Fruit fly (Drosophila melanogaster): ENCODE data around the gene Sod1.
A peak's percentile ranks its signal among the peaks of the same experiment; 100 is the strongest.

Gene Sod1

dm6 chr3L:11093046-11093520, 20.5 kb downstream of the Sod1 start, which contains the start of gene JIL-1 (continued):
- TF ChIP-seq toy (GFP tag; IDR thresholded peaks at IDR 0.05) (peak; percentile 43; the same call in 1 of the 2 replicates), CG1792 (GFP tag; optimal IDR thresholded peaks at IDR 0.05) (peak; percentile 4), CG15696 (tag; optimal IDR thresholded peaks at IDR 0.05) (peak; percentile 18), YL-1 (GFP tag; optimal IDR thresholded peaks at IDR 0.05) (no peak), gfzf (GFP tag; optimal IDR thresholded peaks at IDR 0.05) (no peak), pita (GFP tag; optimal IDR thresholded peaks at IDR 0.05) (no peak), ems (GFP tag; optimal IDR thresholded peaks at IDR 0.05) (peak; percentile 51), CG17385 (GFP tag; optimal IDR thresholded peaks at IDR 0.05) (peak; percentile 44), CG43689 (GFP tag; IDR thresholded peaks at IDR 0.05) (0 out of 2 replicates have a peak, but pooled peaks have one; percentile 31), Rx (GFP tag; IDR thresholded peaks at IDR 0.05) (peak; percentile 52), Dbx (GFP tag; IDR thresholded peaks at IDR 0.05) (peak; percentile 93), Hmr (GFP tag; optimal IDR thresholded peaks at IDR 0.05) (peak; percentile 77), CG5953 (GFP tag; IDR thresholded peaks at IDR 0.05) (peak; percentile 56), CG17612 (GFP tag; IDR thresholded peaks at IDR 0.05) (no peak), BtbVII (GFP tag; optimal IDR thresholded peaks at IDR 0.05) (peak; percentile 39), Dfd (GFP tag; optimal IDR thresholded peaks at IDR 0.05) (no peak), TFAM (GFP tag; optimal IDR thresholded peaks at IDR 0.05) (no peak), Lpt (GFP tag; optimal IDR thresholded peaks at IDR 0.05) (no peak), CG9797 (GFP tag; optimal IDR thresholded peaks at IDR 0.05) (peak; percentile 18), dimm (GFP tag; IDR thresholded peaks at IDR 0.05) (no peak), MTF-1 (GFP tag; optimal IDR thresholded peaks at IDR 0.05; ENCODE audit: borderline replicate concordance) (no peak), CG13894 (tag; optimal IDR thresholded peaks at IDR 0.05) (peak; percentile 31), kah (GFP tag; optimal IDR thresholded peaks at IDR 0.05) (no peak), CG1529 (GFP tag; optimal IDR thresholded peaks at IDR 0.05) (peak; percentile 11), HLH4C (GFP tag; IDR thresholded peaks at IDR 0.05; ENCODE audit: partially characterized antibody) (peak; percentile 82), prd (optimal IDR thresholded peaks at IDR 0.05) (no peak), prd (GFP tag; IDR thresholded peaks at IDR 0.05) (peak; percentile 72; the same call in 2 of the 3 replicates), pan (optimal IDR thresholded peaks at IDR 0.05) (no peak), pan (GFP tag; optimal IDR thresholded peaks at IDR 0.05 in 1 of 2, IDR thresholded peaks at IDR 0.05 in 1 of 2) (peak in 1 of 2 experiments; percentile 68), dpn (GFP tag; optimal IDR thresholded peaks at IDR 0.05) (peak; percentile 58 to 60), dati (GFP tag; IDR thresholded peaks at IDR 0.05) (peak; percentile 47; the same call in 1 of the 2 replicates), CG4854 (GFP tag; optimal IDR thresholded peaks at IDR 0.05) (peak; percentile 48), CG12299 (tag; optimal IDR thresholded peaks at IDR 0.05) (no peak), nom (GFP tag; optimal IDR thresholded peaks at IDR 0.05) (no peak), CG9727 (GFP tag; optimal IDR thresholded peaks at IDR 0.05) (peak; percentile 28), CG9609 (GFP tag; optimal IDR thresholded peaks at IDR 0.05) (peak; percentile 3), ro (GFP tag; IDR thresholded peaks at IDR 0.05) (no peak), CG1832 (GFP tag; optimal IDR thresholded peaks at IDR 0.05) (no peak), Dref (GFP tag; IDR thresholded peaks at IDR 0.05) (peak; percentile 84), CG10565 (GFP tag; optimal IDR thresholded peaks at IDR 0.05) (no peak), Ada2b (GFP tag; IDR thresholded peaks at IDR 0.05) (peak; percentile 66), CG15514 (GFP tag; optimal IDR thresholded peaks at IDR 0.05) (peak; percentile 53), Jarid2 (GFP tag; optimal IDR thresholded peaks at IDR 0.05) (peak; percentile 27), wek (GFP tag; optimal IDR thresholded peaks at IDR 0.05) (no peak), bab2 (GFP tag; optimal IDR thresholded peaks at IDR 0.05) (peak; percentile 48), btn (GFP tag; optimal IDR thresholded peaks at IDR 0.05) (no peak), NfI (GFP tag; optimal IDR thresholded peaks at IDR 0.05) (peak; percentile 72), ap (GFP tag; IDR thresholded peaks at IDR 0.05) (no peak), tio (GFP tag; optimal IDR thresholded peaks at IDR 0.05) (no peak), grn (GFP tag; optimal IDR thresholded peaks at IDR 0.05) (no peak), CG8765 (GFP tag; IDR thresholded peaks at IDR 0.05) (no peak)

Measured in whole organism, embryonic.